Fruit fly (Drosophila melanogaster) whole organism, embryonic: ENCODE results near the gene sphe.

Source experiments
- Bdp1 ChIP-seq: fragments of 200-800 bp; sonication (Bioruptor generic); optimal IDR thresholded peaks from 3 replicates; lab custom pipeline; 2016; ENCODE audit warnings: missing biosample characterization, missing genetic modification characterization
- Bgb ChIP-seq: fragments of 200-800 bp; sonication (Bioruptor generic); IDR thresholded peaks from 2 replicates; pipeline ENCODE4 v1.3.6; 2022; ENCODE audit warnings: missing biosample characterization, missing genetic modification characterization; ENCODE audit not compliant: partially characterized antibody
- CG10209 ChIP-seq: fragments of 200-800 bp; sonication (Bioruptor generic); optimal IDR thresholded peaks from 3 replicates; lab custom pipeline; 2017; ENCODE audit warnings: missing biosample characterization, mild to moderate bottlenecking, missing genetic modification characterization, missing genetic modification reagents
- CG10267 ChIP-seq: fragments of 200-800 bp; sonication (Bioruptor generic); optimal IDR thresholded peaks from 2 replicates; lab custom pipeline; 2018; ENCODE audit warnings: missing biosample characterization, mild to moderate bottlenecking, missing genetic modification characterization, moderate library complexity
- CG10321 ChIP-seq: fragments of 200-800 bp; sonication (Bioruptor generic); IDR thresholded peaks from 2 replicates; pipeline ENCODE4 v1.3.6; 2022; ENCODE audit warnings: missing biosample characterization, missing genetic modification characterization
- CG10366 ChIP-seq: fragments of 200-800 bp; sonication (Bioruptor generic); IDR thresholded peaks from 2 replicates; pipeline ENCODE4 v1.3.6; 2022; ENCODE audit warnings: missing biosample characterization, missing genetic modification characterization
- CG10565 ChIP-seq: fragments of 200-800 bp; sonication (Bioruptor generic); optimal IDR thresholded peaks from 3 replicates; lab custom pipeline; 2016; ENCODE audit warnings: missing biosample characterization, mild to moderate bottlenecking, missing genetic modification characterization
- CG11247 ChIP-seq: fragments of 200-800 bp; sonication (Bioruptor generic); IDR thresholded peaks from 2 replicates; pipeline ENCODE4 v1.3.6; 2022; ENCODE audit warnings: missing biosample characterization, missing genetic modification characterization
- CG12769 ChIP-seq: fragments of 200-800 bp; sonication (Bioruptor generic); optimal IDR thresholded peaks from 2 replicates; lab custom pipeline; 2019; ENCODE audit warnings: missing biosample characterization, mild to moderate bottlenecking, missing genetic modification characterization, moderate library complexity
- CG14441 ChIP-seq: fragments of 200-800 bp; sonication (Bioruptor generic); IDR thresholded peaks from 2 replicates; pipeline ENCODE4 v1.3.6; 2022; ENCODE audit warnings: missing biosample characterization, missing genetic modification characterization
- CG15011 ChIP-seq: fragments of 200-800 bp; sonication (Bioruptor generic); optimal IDR thresholded peaks from 3 replicates; lab custom pipeline; 2018; ENCODE audit warnings: missing biosample characterization, mild to moderate bottlenecking, missing genetic modification characterization
- CG17186 ChIP-seq: fragments of 200-800 bp; sonication (Bioruptor generic); optimal IDR thresholded peaks from 3 replicates; lab custom pipeline; 2017; ENCODE audit warnings: missing biosample characterization, missing genetic modification reagents, missing genetic modification characterization
- CG17328 ChIP-seq: fragments of 200-800 bp; sonication (Bioruptor generic); IDR thresholded peaks from 2 replicates; pipeline ENCODE4 v1.3.6; 2022; ENCODE audit warnings: missing biosample characterization, missing genetic modification characterization
- CG2116 ChIP-seq: fragments of 200-800 bp; sonication (Bioruptor generic); optimal IDR thresholded peaks from 3 replicates; lab custom pipeline; 2018; ENCODE audit warnings: missing biosample characterization, mild to moderate bottlenecking, missing genetic modification characterization
- CG30431 ChIP-seq: fragments of 200-800 bp; sonication (Bioruptor generic); optimal IDR thresholded peaks from 2 replicates; lab custom pipeline; 2017; ENCODE audit warnings: missing biosample characterization, missing genetic modification characterization
- CG4707 ChIP-seq: fragments of 200-800 bp; sonication (Bioruptor generic); optimal IDR thresholded peaks from 2 replicates; lab custom pipeline; 2018; ENCODE audit warnings: missing biosample characterization, mild to moderate bottlenecking, missing genetic modification characterization, moderate library complexity
- CG7372 ChIP-seq: fragments of 200-800 bp; sonication (Bioruptor generic); IDR thresholded peaks from 2 replicates; pipeline ENCODE4 v1.3.6; 2022; ENCODE audit warnings: missing biosample characterization, missing genetic modification characterization
- CG7745 ChIP-seq: fragments of 200-800 bp; sonication (Bioruptor generic); optimal IDR thresholded peaks from 2 replicates; lab custom pipeline; 2018; ENCODE audit warnings: missing biosample characterization, mild to moderate bottlenecking, missing genetic modification characterization, moderate library complexity
- CG8765 ChIP-seq: fragments of 200-800 bp; sonication (Bioruptor generic); IDR thresholded peaks from 2 replicates; pipeline ENCODE4 v1.3.6; 2022; ENCODE audit warnings: missing biosample characterization, missing genetic modification characterization
- Dip2 ChIP-seq: fragments of 200-800 bp; sonication (Bioruptor generic); IDR thresholded peaks from 2 replicates; pipeline ENCODE4 v1.3.6; 2022; ENCODE audit warnings: missing biosample characterization, missing genetic modification characterization
- Doc2 ChIP-seq: fragments of 200-800 bp; sonication (Bioruptor generic); IDR thresholded peaks from 2 replicates; pipeline ENCODE4 v1.3.6; 2022; ENCODE audit warnings: missing biosample characterization, missing genetic modification characterization
- E2f1 ChIP-seq: fragments of 200-800 bp; sonication (Bioruptor generic); IDR thresholded peaks from 2 replicates; pipeline ENCODE4 v1.3.6; 2022; ENCODE audit warnings: missing biosample characterization, missing genetic modification characterization
- Eip74EF ChIP-seq, 2 experiments: fragments of 200-800 bp in 1 of 2; fragments of >200 bp in 1 of 2; sonication (Bioruptor generic) in 1 of 2; optimal IDR thresholded peaks; 2 replicates each; lab custom pipeline; 2017 to 2019; ENCODE audit warnings: missing biosample characterization in 2 of 2, missing genetic modification characterization in 2 of 2, mild to moderate bottlenecking in 1 of 2, moderate library complexity in 1 of 2
- Gug ChIP-seq: fragments of 200-800 bp; sonication (Bioruptor generic); IDR thresholded peaks from 4 replicates; pipeline ENCODE4 v1.3.6; 2022; ENCODE audit warnings: missing biosample characterization, missing genetic modification characterization
- Hmx ChIP-seq: fragments of 200-800 bp; sonication (Bioruptor generic); optimal IDR thresholded peaks from 2 replicates; lab custom pipeline; 2016; ENCODE audit warnings: missing biosample characterization, missing genetic modification characterization
- Sin3A ChIP-seq: fragments of >200 bp; optimal IDR thresholded peaks from 2 replicates; lab custom pipeline; 2018
- TFAM ChIP-seq: fragments of 200-800 bp; sonication (Bioruptor generic); optimal IDR thresholded peaks from 2 replicates; lab custom pipeline; 2017; ENCODE audit warnings: missing biosample characterization, missing genetic modification characterization, inconsistent platforms
- br ChIP-seq: fragments of >200 bp; optimal IDR thresholded peaks from 2 replicates; lab custom pipeline; 2017
- cato ChIP-seq: fragments of 200-800 bp; sonication (Bioruptor generic); optimal IDR thresholded peaks from 2 replicates; lab custom pipeline; 2016; ENCODE audit warnings: missing biosample characterization, missing genetic modification characterization, borderline replicate concordance
- chinmo ChIP-seq: fragments of 200-800 bp; sonication (Bioruptor generic); IDR thresholded peaks from 4 replicates; pipeline ENCODE4 v1.3.6; 2022; ENCODE audit warnings: missing biosample characterization, missing genetic modification characterization; ENCODE audit not compliant: partially characterized antibody
- ci ChIP-seq: fragments of 200-800 bp; sonication (Bioruptor generic); IDR thresholded peaks from 3 replicates; pipeline ENCODE4 v1.3.6; 2022; ENCODE audit warnings: missing biosample characterization, missing genetic modification characterization
- esg ChIP-seq: fragments of 200-800 bp; sonication (Bioruptor generic); conservative IDR thresholded peaks from 2 replicates; pipeline ENCODE4 v1.3.6; 2022; ENCODE audit warnings: missing biosample characterization, missing genetic modification characterization
- eve ChIP-seq, 2 experiments: fragments of >200 bp; optimal IDR thresholded peaks; 2 replicates each; lab custom pipeline; 2017; ENCODE audit warnings: missing biosample characterization in 2 of 2, missing genetic modification characterization in 2 of 2
- gfzf ChIP-seq: fragments of 200-800 bp; sonication (Bioruptor generic); optimal IDR thresholded peaks from 2 replicates; lab custom pipeline; 2016; ENCODE audit warnings: missing biosample characterization, mild to moderate bottlenecking, missing genetic modification characterization, moderate library complexity
- gsb-n ChIP-seq: fragments of 200-800 bp; sonication (Bioruptor generic); optimal IDR thresholded peaks from 3 replicates; lab custom pipeline; 2018; ENCODE audit warnings: missing biosample characterization, mild to moderate bottlenecking, missing genetic modification characterization
- inv ChIP-seq: fragments of 200-800 bp; sonication (Bioruptor generic); IDR thresholded peaks from 2 replicates; pipeline ENCODE4 v1.3.6; 2022; ENCODE audit warnings: missing biosample characterization, missing genetic modification characterization; ENCODE audit not compliant: partially characterized antibody
- jigr1 ChIP-seq: fragments of 200-800 bp; sonication (Bioruptor generic); IDR thresholded peaks from 3 replicates; pipeline ENCODE4 v1.3.6; 2022; ENCODE audit warnings: missing biosample characterization, missing genetic modification characterization
- lbe ChIP-seq: fragments of 200-800 bp; sonication (Bioruptor generic); optimal IDR thresholded peaks from 2 replicates; lab custom pipeline; 2016; ENCODE audit warnings: missing biosample characterization, mild to moderate bottlenecking, missing genetic modification characterization
- lmd ChIP-seq: fragments of 200-800 bp; sonication (Bioruptor generic); IDR thresholded peaks from 2 replicates; pipeline ENCODE4 v1.3.6; 2022; ENCODE audit warnings: missing biosample characterization, missing genetic modification characterization
- lov ChIP-seq, 2 experiments: fragments of 200-800 bp in 1 of 2; fragments of >200 bp in 1 of 2; sonication (Bioruptor generic) in 1 of 2; IDR thresholded peaks in 1 of 2; optimal IDR thresholded peaks in 1 of 2; 2 replicates in 1 of 2; 3 replicates in 1 of 2; pipeline versions ENCODE4 v1.3.6 to Lab custom; 2017 to 2022; ENCODE audit warnings: missing biosample characterization in 1 of 2, missing genetic modification characterization in 1 of 2
- rib ChIP-seq: fragments of 200-800 bp; sonication (Bioruptor generic); IDR thresholded peaks from 2 replicates; pipeline ENCODE4 v1.3.6; 2022; ENCODE audit warnings: missing biosample characterization, missing genetic modification characterization
- salm ChIP-seq: fragments of 200-800 bp; sonication (Bioruptor generic); optimal IDR thresholded peaks from 2 replicates; lab custom pipeline; 2018; ENCODE audit warnings: missing biosample characterization, mild to moderate bottlenecking, missing genetic modification characterization
- slbo ChIP-seq: fragments of 200-800 bp; sonication (Bioruptor generic); IDR thresholded peaks from 2 replicates; pipeline ENCODE4 v1.3.6; 2022; ENCODE audit warnings: missing biosample characterization, missing genetic modification characterization
- ssp ChIP-seq: fragments of 200-800 bp; sonication (Bioruptor generic); IDR thresholded peaks from 2 replicates; pipeline ENCODE4 v1.3.6; 2022; ENCODE audit warnings: missing biosample characterization, missing genetic modification characterization
- tgo ChIP-seq: fragments of 200-800 bp; sonication (Bioruptor generic); IDR thresholded peaks from 3 replicates; pipeline ENCODE4 v1.3.6; 2022; ENCODE audit warnings: missing biosample characterization, missing genetic modification characterization
- toy ChIP-seq: fragments of 200-800 bp; sonication (Bioruptor generic); IDR thresholded peaks from 2 replicates; pipeline ENCODE4 v1.3.6; 2022; ENCODE audit warnings: missing biosample characterization, missing genetic modification characterization
- vvl ChIP-seq: fragments of 200-800 bp; sonication (Bioruptor generic); IDR thresholded peaks from 2 replicates; pipeline ENCODE4 v1.3.6; 2022; ENCODE audit warnings: missing biosample characterization, missing genetic modification characterization
- zen ChIP-seq: fragments of 200-800 bp; sonication (Bioruptor generic); optimal IDR thresholded peaks from 3 replicates; lab custom pipeline; 2018; ENCODE audit warnings: missing biosample characterization, mild to moderate bottlenecking, missing genetic modification characterization, moderate library complexity
- zfh2 ChIP-seq: fragments of 200-800 bp; sonication (Bioruptor generic); optimal IDR thresholded peaks from 2 replicates; lab custom pipeline; 2016; ENCODE audit warnings: missing biosample characterization, missing genetic modification characterization

Gene sphe

dm6 chrX:16723203-16724173 is 21.7 kb upstream of the sphe start (continued):
- TF ChIP-seq CG2116 (GFP tag; lab: Kevin White, UChicago) (peak; percentile 26), lov (optimal IDR thresholded peaks at IDR 0.05; lab: Kevin White, UChicago) (no peak), lov (GFP tag; IDR thresholded peaks at IDR 0.05; lab: Robert Waterston, UW) (no peak), jigr1 (GFP tag; lab: Robert Waterston, UW) (no peak), toy (GFP tag; lab: Robert Waterston, UW) (no peak), CG17186 (GFP tag; lab: Kevin White, UChicago) (no peak), CG14441 (GFP tag; lab: Robert Waterston, UW) (peak; percentile 48), CG10209 (GFP tag; lab: Kevin White, UChicago) (peak; percentile 51), CG7372 (GFP tag; lab: Robert Waterston, UW) (no peak), eve (GFP tag; optimal IDR thresholded peaks at IDR 0.05; lab: Kevin White, UChicago) (peak in 1 of 2 experiments; percentile 72), inv (no peak), lmd (GFP tag; lab: Robert Waterston, UW) (peak; percentile 82), zen (tag; lab: Kevin White, UChicago) (no peak), Dip2 (GFP tag; lab: Robert Waterston, UW) (no peak), lbe (GFP tag; lab: Kevin White, UChicago) (no peak), TFAM (GFP tag; lab: Kevin White, UChicago) (no peak), zfh2 (peak; percentile 19), CG8765 (GFP tag; lab: Robert Waterston, UW) (no peak), cato (GFP tag; lab: Kevin White, UChicago) (no peak), Gug (GFP tag; lab: Robert Waterston, UW) (peak; percentile 12; the same call in 1 of the 4 replicates), gfzf (GFP tag; lab: Kevin White, UChicago) (no peak), chinmo (GFP tag; lab: Robert Waterston, UW) (0 out of 4 replicates have a peak, but pooled peaks have one; percentile 53), Doc2 (GFP tag; lab: Robert Waterston, UW) (no peak), CG10366 (GFP tag; lab: Robert Waterston, UW) (peak; percentile 67), E2f1 (GFP tag; lab: Robert Waterston, UW) (peak; percentile 68), Eip74EF (GFP tag; optimal IDR thresholded peaks at IDR 0.05; lab: Kevin White, UChicago) (peak in 1 of 2 experiments; percentile 49), Sin3A (no peak), CG10267 (tag; lab: Kevin White, UChicago) (peak; percentile 43), Bdp1 (GFP tag; lab: Kevin White, UChicago) (peak; percentile 19), vvl (GFP tag; lab: Robert Waterston, UW) (peak; percentile 51), gsb-n (peak; percentile 78), tgo (peak; percentile 69), slbo (GFP tag; lab: Robert Waterston, UW) (peak; percentile 73), ci (peak; percentile 80), salm (tag; lab: Kevin White, UChicago) (peak; percentile 69), CG12769 (tag; lab: Kevin White, UChicago) (peak; percentile 38), CG30431 (GFP tag; lab: Kevin White, UChicago) (peak; percentile 43), Hmx (no peak), CG10565 (GFP tag; lab: Kevin White, UChicago) (no peak), CG10321 (no peak), CG15011 (GFP tag; lab: Kevin White, UChicago) (peak; percentile 36), ssp (GFP tag; lab: Robert Waterston, UW) (peak; percentile 23; the same call in 1 of the 2 replicates), br (lab: Kevin White, UChicago) (no peak), esg (GFP tag; lab: Robert Waterston, UW) (peak; percentile 45), CG7745 (tag; lab: Kevin White, UChicago) (no peak), CG11247 (GFP tag; lab: Robert Waterston, UW) (no peak), rib (GFP tag; lab: Robert Waterston, UW) (0 out of 2 replicates have a peak, but pooled peaks have one; percentile 13), CG17328 (GFP tag; lab: Robert Waterston, UW) (peak; percentile 76), CG4707 (peak; percentile 54), Bgb (GFP tag; lab: Robert Waterston, UW) (peak; percentile 19; the same call in 1 of the 2 replicates)
